Fruit fly (Drosophila melanogaster) whole organism, prepupa: ENCODE data around the gene Sema5c.
A peak's percentile ranks its signal among the peaks of the same experiment; 100 is the strongest.

Experiments
- Blimp-1 ChIP-seq: fragments of 200-800 bp; sonication (Bioruptor generic); optimal IDR thresholded peaks from 3 replicates; lab custom pipeline; 2017; ENCODE audit warnings: missing biosample characterization, missing genetic modification characterization, mild to moderate bottlenecking, moderate library complexity, missing genetic modification reagents
- CG10669 ChIP-seq: fragments of 200-800 bp; sonication (Bioruptor generic); optimal IDR thresholded peaks from 3 replicates; lab custom pipeline; 2018; ENCODE audit warnings: missing biosample characterization, mild to moderate bottlenecking, missing genetic modification characterization, moderate library complexity
- CG11294 ChIP-seq: fragments of 200-800 bp; sonication (Bioruptor generic); IDR thresholded peaks from 2 replicates; pipeline ENCODE4 v1.3.6; 2022; ENCODE audit warnings: missing biosample characterization, missing genetic modification characterization
- CG15336 ChIP-seq: fragments of 200-800 bp; sonication (Bioruptor generic); IDR thresholded peaks from 2 replicates; pipeline ENCODE4 v1.3.6; 2022; ENCODE audit warnings: missing biosample characterization, missing genetic modification characterization
- CG1621 ChIP-seq: fragments of 200-800 bp; sonication (Bioruptor generic); optimal IDR thresholded peaks from 3 replicates; lab custom pipeline; 2018; ENCODE audit warnings: missing biosample characterization, mild to moderate bottlenecking, missing genetic modification characterization
- CG16779 ChIP-seq: fragments of 200-800 bp; sonication (Bioruptor generic); optimal IDR thresholded peaks from 3 replicates; lab custom pipeline; 2017; ENCODE audit warnings: missing biosample characterization, mild to moderate bottlenecking, missing genetic modification characterization
- CG32006 ChIP-seq: fragments of 200-800 bp; sonication (Bioruptor generic); optimal IDR thresholded peaks from 3 replicates; lab custom pipeline; 2017; ENCODE audit warnings: missing biosample characterization, mild to moderate bottlenecking, missing genetic modification characterization
- CG3919 ChIP-seq: fragments of 200-800 bp; sonication (Bioruptor generic); optimal IDR thresholded peaks from 3 replicates; lab custom pipeline; 2016; ENCODE audit warnings: missing biosample characterization, missing genetic modification characterization
- CG4318 ChIP-seq: fragments of 200-800 bp; sonication (Bioruptor generic); optimal IDR thresholded peaks from 3 replicates; lab custom pipeline; 2017; ENCODE audit warnings: missing biosample characterization, mild to moderate bottlenecking, missing genetic modification characterization
- CG6163 ChIP-seq: fragments of 200-800 bp; sonication (Bioruptor generic); IDR thresholded peaks from 3 replicates; pipeline ENCODE4 v1.3.6; 2022; ENCODE audit warnings: missing biosample characterization, missing genetic modification characterization
- CG6276 ChIP-seq: fragments of 200-800 bp; sonication (Bioruptor generic); optimal IDR thresholded peaks from 2 replicates; lab custom pipeline; 2017; ENCODE audit warnings: missing biosample characterization, mild to moderate bottlenecking, missing genetic modification characterization
- CG6792 ChIP-seq: fragments of 200-800 bp; sonication (Bioruptor generic); optimal IDR thresholded peaks from 3 replicates; lab custom pipeline; 2016; ENCODE audit warnings: missing biosample characterization, missing genetic modification characterization
- CG6808 ChIP-seq: fragments of 200-800 bp; sonication (Bioruptor generic); optimal IDR thresholded peaks from 3 replicates; lab custom pipeline; 2017; ENCODE audit warnings: missing biosample characterization, missing genetic modification characterization, mild to moderate bottlenecking, moderate library complexity, missing genetic modification reagents
- CG6854 ChIP-seq: fragments of 200-800 bp; sonication (Bioruptor generic); optimal IDR thresholded peaks from 2 replicates; lab custom pipeline; 2017; ENCODE audit warnings: missing biosample characterization, mild to moderate bottlenecking, missing genetic modification characterization
- CG7368 ChIP-seq: fragments of 200-800 bp; sonication (Bioruptor generic); optimal IDR thresholded peaks from 3 replicates; lab custom pipeline; 2016; ENCODE audit warnings: missing biosample characterization, missing genetic modification characterization
- CG8119 ChIP-seq: fragments of 200-800 bp; sonication (Bioruptor generic); IDR thresholded peaks from 3 replicates; pipeline ENCODE4 v1.3.6; 2022; ENCODE audit warnings: missing biosample characterization, missing genetic modification characterization
- CG8319 ChIP-seq: fragments of 200-800 bp; sonication (Bioruptor generic); optimal IDR thresholded peaks from 3 replicates; lab custom pipeline; 2016; ENCODE audit warnings: missing biosample characterization, missing genetic modification characterization
- CG8632 ChIP-seq: fragments of 200-800 bp; sonication (Bioruptor generic); optimal IDR thresholded peaks from 3 replicates; lab custom pipeline; 2016; ENCODE audit warnings: missing biosample characterization, missing genetic modification characterization
- CG9139 ChIP-seq: fragments of 200-800 bp; sonication (Bioruptor generic); optimal IDR thresholded peaks from 3 replicates; lab custom pipeline; 2017; ENCODE audit warnings: missing biosample characterization, mild to moderate bottlenecking, missing genetic modification characterization
- Eip75B ChIP-seq: fragments of 200-800 bp; sonication (Bioruptor generic); optimal IDR thresholded peaks from 3 replicates; lab custom pipeline; 2016; ENCODE audit warnings: missing biosample characterization, missing genetic modification characterization
- Eip78C ChIP-seq: fragments of 200-800 bp; sonication (Bioruptor generic); peaks from one replicate; lab custom pipeline; 2016; ENCODE audit warnings: missing biosample characterization, missing genetic modification characterization
- Eip93F ChIP-seq: fragments of 200-800 bp; sonication (Bioruptor generic); optimal IDR thresholded peaks from 2 replicates; lab custom pipeline; 2016; ENCODE audit warnings: missing biosample characterization, mild to moderate bottlenecking, missing genetic modification characterization
- Ets21C ChIP-seq: fragments of 200-800 bp; sonication (Bioruptor generic); optimal IDR thresholded peaks from 3 replicates; lab custom pipeline; 2016; ENCODE audit warnings: missing biosample characterization, missing genetic modification characterization
- Ets96B ChIP-seq: fragments of 200-800 bp; optimal IDR thresholded peaks from 2 replicates; lab custom pipeline; 2019; ENCODE audit warnings: missing biosample characterization, mild to moderate bottlenecking, missing genetic modification characterization, moderate library complexity
- Gug ChIP-seq: fragments of 200-800 bp; sonication (Bioruptor generic); IDR thresholded peaks from 2 replicates; pipeline ENCODE4 v1.3.6; 2022; ENCODE audit warnings: missing biosample characterization, missing genetic modification characterization
- Hr38 ChIP-seq: sonication (Bioruptor generic); optimal IDR thresholded peaks from 2 replicates; lab custom pipeline; 2016; ENCODE audit warnings: missing biosample characterization, missing genetic modification characterization
- Hr39 ChIP-seq: fragments of 200-800 bp; sonication (Bioruptor generic); optimal IDR thresholded peaks from 2 replicates; lab custom pipeline; 2016; ENCODE audit warnings: missing biosample characterization, missing genetic modification characterization
- Hr4 ChIP-seq: fragments of 200-800 bp; sonication (Bioruptor generic); optimal IDR thresholded peaks from 3 replicates; lab custom pipeline; 2016; ENCODE audit warnings: missing biosample characterization, missing genetic modification characterization
- Met ChIP-seq: fragments of 200-800 bp; sonication (Bioruptor generic); optimal IDR thresholded peaks from 3 replicates; lab custom pipeline; 2016; ENCODE audit warnings: missing biosample characterization, missing genetic modification characterization
- OdsH ChIP-seq: fragments of 200-800 bp; sonication (Bioruptor generic); optimal IDR thresholded peaks from 3 replicates; lab custom pipeline; 2016; ENCODE audit warnings: missing biosample characterization, missing genetic modification characterization
- Smox ChIP-seq: fragments of 200-800 bp; sonication (Bioruptor generic); optimal IDR thresholded peaks from 3 replicates; lab custom pipeline; 2016; ENCODE audit warnings: missing biosample characterization, missing genetic modification characterization
- Sox102F ChIP-seq: fragments of 200-800 bp; sonication (Bioruptor generic); optimal IDR thresholded peaks from 2 replicates; lab custom pipeline; 2016; ENCODE audit warnings: missing biosample characterization, mild to moderate bottlenecking, missing genetic modification characterization
- Sox14 ChIP-seq: fragments of 200-800 bp; sonication (Bioruptor generic); optimal IDR thresholded peaks from 3 replicates; lab custom pipeline; 2016; ENCODE audit warnings: missing biosample characterization, missing genetic modification characterization
- acj6 ChIP-seq: fragments of 200-800 bp; sonication (Bioruptor generic); optimal IDR thresholded peaks from 3 replicates; lab custom pipeline; 2016; ENCODE audit warnings: missing biosample characterization, missing genetic modification characterization
- dac ChIP-seq: fragments of 200-800 bp; sonication (Bioruptor generic); optimal IDR thresholded peaks from 2 replicates; lab custom pipeline; 2017; ENCODE audit warnings: missing biosample characterization, mild to moderate bottlenecking, missing genetic modification characterization
- dsx ChIP-seq: fragments of 200-800 bp; optimal IDR thresholded peaks from 3 replicates; lab custom pipeline; 2019; ENCODE audit warnings: missing biosample characterization, mild to moderate bottlenecking, missing genetic modification characterization, moderate library complexity; ENCODE audit not compliant: poor library complexity, severe bottlenecking
- eg ChIP-seq: fragments of 200-800 bp; sonication (Bioruptor generic); IDR thresholded peaks from 3 replicates; pipeline ENCODE4 v1.3.6; 2022; ENCODE audit warnings: missing biosample characterization, missing genetic modification characterization
- esn ChIP-seq: fragments of 200-800 bp; sonication (Bioruptor generic); optimal IDR thresholded peaks from 2 replicates; lab custom pipeline; 2016; ENCODE audit warnings: missing biosample characterization, mild to moderate bottlenecking, missing genetic modification characterization, moderate library complexity
- fd59A ChIP-seq: fragments of 200-800 bp; sonication (Bioruptor generic); optimal IDR thresholded peaks from 2 replicates; lab custom pipeline; 2017; ENCODE audit warnings: missing biosample characterization, mild to moderate bottlenecking, missing genetic modification characterization, missing genetic modification reagents
- lz ChIP-seq: fragments of 200-800 bp; sonication (Bioruptor generic); optimal IDR thresholded peaks from 3 replicates; lab custom pipeline; 2016; ENCODE audit warnings: missing biosample characterization, missing genetic modification characterization
- net ChIP-seq: fragments of 200-800 bp; sonication (Bioruptor generic); optimal IDR thresholded peaks from 3 replicates; lab custom pipeline; 2016; ENCODE audit warnings: missing biosample characterization, missing genetic modification characterization
- pdm3 ChIP-seq: fragments of 200-800 bp; sonication (Bioruptor generic); optimal IDR thresholded peaks from 3 replicates; lab custom pipeline; 2016; ENCODE audit warnings: missing biosample characterization, missing genetic modification characterization
- salr ChIP-seq, 2 experiments: fragments of 200-800 bp; sonication (Bioruptor generic); optimal IDR thresholded peaks; 3 replicates each; lab custom pipeline; 2016 to 2018; ENCODE audit warnings: missing biosample characterization in 2 of 2, missing genetic modification characterization in 2 of 2, mild to moderate bottlenecking in 1 of 2
- spab ChIP-seq: fragments of 200-800 bp; sonication (Bioruptor generic); optimal IDR thresholded peaks from 2 replicates; lab custom pipeline; 2017; ENCODE audit warnings: missing biosample characterization, mild to moderate bottlenecking, missing genetic modification characterization, missing genetic modification reagents
- ss ChIP-seq, 2 experiments: fragments of 200-800 bp; sonication (Bioruptor generic); optimal IDR thresholded peaks; 2 replicates in 1 of 2; 3 replicates in 1 of 2; lab custom pipeline; 2017 to 2018; ENCODE audit warnings: mild to moderate bottlenecking in 2 of 2, missing biosample characterization in 2 of 2, missing genetic modification characterization in 2 of 2, moderate library complexity in 1 of 2
- svp ChIP-seq: fragments of 200-800 bp; sonication (Bioruptor generic); peaks from one replicate; lab custom pipeline; 2016; ENCODE audit warnings: missing biosample characterization, missing genetic modification characterization
- topi ChIP-seq: fragments of 200-800 bp; sonication (Bioruptor generic); optimal IDR thresholded peaks from 3 replicates; lab custom pipeline; 2016; ENCODE audit warnings: missing biosample characterization, missing genetic modification characterization
- vri ChIP-seq: fragments of 200-800 bp; sonication (Bioruptor generic); optimal IDR thresholded peaks from 3 replicates; lab custom pipeline; 2016; ENCODE audit warnings: missing biosample characterization, mild to moderate bottlenecking, missing genetic modification characterization

The Sema5c gene

DNA sequence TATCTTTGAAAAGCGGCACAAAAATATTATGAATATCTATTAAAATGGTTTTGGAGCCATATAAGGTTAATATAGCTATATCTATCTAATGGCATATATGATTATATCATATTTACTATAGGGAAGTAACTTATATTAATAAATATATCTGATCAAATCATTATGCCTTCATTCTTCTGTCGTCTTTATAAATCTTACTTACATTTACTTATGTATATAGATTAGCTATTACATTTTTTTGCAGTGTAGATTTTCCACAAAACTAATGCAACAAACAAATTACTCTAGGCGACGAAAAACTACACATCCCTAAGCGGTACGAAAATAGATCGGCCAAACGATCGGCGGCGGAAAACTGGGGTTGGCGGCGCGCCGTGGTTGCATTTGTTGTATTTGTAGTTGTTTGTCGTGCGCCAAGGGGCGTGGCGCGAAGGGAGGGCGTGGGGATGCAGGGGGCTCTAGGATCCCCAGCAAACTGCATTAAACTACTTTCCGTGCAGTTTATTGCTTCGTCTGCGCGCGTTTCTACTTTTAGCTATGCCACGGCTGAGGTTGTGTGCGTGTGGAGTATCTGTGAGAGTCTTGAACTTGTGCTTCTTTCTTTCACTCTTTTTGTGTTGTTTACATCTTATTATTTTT, 18.1 kb downstream of the Sema5c start (continued):
- TF ChIP-seq OdsH (GFP tag; lab: Kevin White, UChicago) (no peak), CG32006 (GFP tag; lab: Kevin White, UChicago) (peak; percentile 11), salr (GFP tag; optimal IDR thresholded peaks at IDR 0.05; lab: Kevin White, UChicago) (peak in 1 of 2 experiments; percentile 30), Eip93F (GFP tag; lab: Kevin White, UChicago) (no peak), acj6 (GFP tag; lab: Kevin White, UChicago) (no peak), dac (no peak), Met (GFP tag; lab: Kevin White, UChicago) (no peak), CG6808 (no peak)

DNA sequence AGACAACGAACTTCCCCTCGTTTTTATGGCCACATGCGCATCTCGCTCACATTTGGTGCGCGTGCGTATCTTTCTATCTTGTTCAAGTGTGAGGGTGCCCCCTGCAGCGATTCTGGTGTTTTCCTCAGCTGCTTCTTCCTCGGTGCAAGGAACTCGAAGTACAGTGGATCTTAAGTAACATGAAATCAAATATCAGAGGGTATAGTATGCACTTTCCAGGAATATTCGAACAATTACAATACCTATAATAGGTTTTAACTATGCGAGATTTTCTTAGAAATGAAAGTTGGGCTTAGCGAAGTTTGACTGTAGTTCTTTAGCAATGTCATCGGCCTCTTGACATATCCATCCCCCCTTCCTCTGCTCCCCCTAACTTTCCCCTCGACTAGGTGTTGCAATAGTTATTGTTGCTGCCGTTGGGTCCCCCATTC, 18.8 kb downstream of the Sema5c start:
- no peak for TF ChIP-seq CG6276 (GFP tag; lab: Kevin White, UChicago)
- TF ChIP-seq Eip93F (GFP tag; lab: Kevin White, UChicago) = no peak
- TF ChIP-seq Hr4 (GFP tag; lab: Kevin White, UChicago) = peak; percentile 10
- peak; percentile 37 for TF ChIP-seq CG10669
- TF ChIP-seq vri (GFP tag; lab: Kevin White, UChicago) = no peak
- peak; percentile 36 for TF ChIP-seq fd59A
- TF ChIP-seq CG4318 (GFP tag; lab: Kevin White, UChicago) = no peak
- TF ChIP-seq CG9139 = no peak
- peak; percentile 56 for TF ChIP-seq Ets96B (tag; lab: Kevin White, UChicago)
- TF ChIP-seq net (GFP tag; lab: Kevin White, UChicago) = no peak
- peak; percentile 30 for TF ChIP-seq CG7368 (GFP tag; lab: Kevin White, UChicago)
- no peak for TF ChIP-seq Sox102F (GFP tag; lab: Kevin White, UChicago)
- TF ChIP-seq CG6792 = peak; percentile 25
- no peak for TF ChIP-seq Hr39
- no peak for TF ChIP-seq topi
- TF ChIP-seq esn (GFP tag; lab: Kevin White, UChicago) = no peak
- TF ChIP-seq pdm3 = no peak
- TF ChIP-seq eg (GFP tag; lab: Robert Waterston, UW) = peak; percentile 71
- TF ChIP-seq CG6854 (GFP tag; lab: Kevin White, UChicago) = no peak
- peak; percentile 3 for TF ChIP-seq CG8319 (GFP tag; lab: Kevin White, UChicago)
- peak; percentile 53; the same call in 2 of the 3 replicates for TF ChIP-seq CG8119 (GFP tag; lab: Robert Waterston, UW)
- peak; percentile 67 for TF ChIP-seq Eip75B (GFP tag; lab: Kevin White, UChicago)
- peak; percentile 46; the same call in 1 of the 2 replicates for TF ChIP-seq CG15336 (GFP tag; lab: Robert Waterston, UW)
- no peak for TF ChIP-seq CG8632 (GFP tag; lab: Kevin White, UChicago)
- TF ChIP-seq Smox (GFP tag; lab: Kevin White, UChicago) = no peak
- TF ChIP-seq lz (GFP tag; lab: Kevin White, UChicago) = no peak
- peak; percentile 59 for TF ChIP-seq Sox14 (GFP tag; lab: Kevin White, UChicago)
- no peak for TF ChIP-seq Hr38
- no peak for TF ChIP-seq dac
- TF ChIP-seq CG1621 (tag; lab: Kevin White, UChicago) = peak; percentile 57
- peak; percentile 46 for TF ChIP-seq dsx (GFP tag; lab: Kevin White, UChicago)
- TF ChIP-seq CG6163 = peak; percentile 77
- no peak for TF ChIP-seq Met (GFP tag; lab: Kevin White, UChicago)
- peak; percentile 29 for TF ChIP-seq CG32006 (GFP tag; lab: Kevin White, UChicago)
- peak; percentile 54 for TF ChIP-seq Gug (GFP tag; lab: Robert Waterston, UW)
- peak; percentile 58 for TF ChIP-seq CG3919 (GFP tag; lab: Kevin White, UChicago)
- TF ChIP-seq CG16779 = peak; percentile 25
- peak; percentile 35 for TF ChIP-seq svp (GFP tag; lab: Kevin White, UChicago)
- TF ChIP-seq Eip78C (GFP tag; lab: Kevin White, UChicago) = peak; percentile 81
- no peak for TF ChIP-seq Ets21C
- peak; percentile 36 for TF ChIP-seq spab (GFP tag; lab: Kevin White, UChicago)
- TF ChIP-seq CG11294 (GFP tag; lab: Robert Waterston, UW) = no peak
- no peak for TF ChIP-seq Blimp-1
- TF ChIP-seq ss (GFP tag; optimal IDR thresholded peaks at IDR 0.05; lab: Kevin White, UChicago) = peak in 1 of 2 experiments; percentile 33
- TF ChIP-seq salr (GFP tag; optimal IDR thresholded peaks at IDR 0.05; lab: Kevin White, UChicago) = peak in 1 of 2 experiments; percentile 59
